Fruit fly (Drosophila melanogaster): Measurements from ENCODE around the gene CG3792.
A peak's percentile ranks its signal among the peaks of the same experiment; 100 is the strongest.

Gene CG3792

DNA sequence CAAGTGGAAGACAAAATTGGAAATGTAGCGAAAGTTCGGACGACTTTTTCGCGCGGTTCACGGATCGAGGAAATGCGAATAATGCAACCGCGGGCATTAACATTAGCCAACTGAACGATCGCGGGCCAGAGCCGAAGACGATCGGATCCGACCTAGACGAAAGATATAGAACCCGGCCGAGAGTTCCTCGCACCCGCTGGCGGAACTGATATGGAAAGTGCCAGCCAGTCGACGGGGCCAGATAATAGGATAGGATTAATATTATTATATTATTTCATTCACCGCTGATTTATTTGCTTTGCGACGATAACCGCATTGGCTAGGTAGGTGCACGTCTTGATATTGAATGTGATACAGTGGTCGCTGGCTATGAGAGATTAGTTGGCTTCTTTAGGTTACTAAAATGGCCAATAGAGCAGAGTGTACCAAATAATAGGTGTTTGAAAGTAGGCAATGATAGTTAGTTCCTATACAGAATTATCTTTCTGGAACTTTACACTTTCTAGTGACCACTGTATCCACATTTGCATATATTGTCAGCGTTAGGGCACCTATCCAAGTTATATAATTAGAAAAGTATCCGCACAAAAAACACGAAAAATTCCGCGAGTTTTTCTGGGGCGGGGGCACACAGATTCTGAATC lies 22.4 kb downstream of the CG3792 start (continued):
- TF ChIP-seq CG10669 (GFP tag; optimal IDR thresholded peaks at IDR 0.05) (peak; percentile 51), CG11902 (GFP tag; optimal IDR thresholded peaks at IDR 0.05) (peak; percentile 38), Gug (GFP tag; IDR thresholded peaks at IDR 0.05) (peak; percentile 77), CG6163 (GFP tag; IDR thresholded peaks at IDR 0.05) (peak; percentile 91), svp (GFP tag) (peak; percentile 80), CG32006 (GFP tag; optimal IDR thresholded peaks at IDR 0.05) (peak; percentile 78), Ets96B (tag; optimal IDR thresholded peaks at IDR 0.05) (peak; percentile 68), Ets21C (GFP tag; optimal IDR thresholded peaks at IDR 0.05) (peak; percentile 55), CG10631 (GFP tag; optimal IDR thresholded peaks at IDR 0.05) (peak; percentile 74), CG11762 (GFP tag; optimal IDR thresholded peaks at IDR 0.05; ENCODE audit: insufficient read depth) (peak; percentile 52), salr (GFP tag; optimal IDR thresholded peaks at IDR 0.05) (peak; percentile 54 to 64), CG8632 (GFP tag; optimal IDR thresholded peaks at IDR 0.05) (peak; percentile 63), Blimp-1 (GFP tag; optimal IDR thresholded peaks at IDR 0.05) (no peak), Eip78C (GFP tag) (peak; percentile 90), achi (GFP tag; optimal IDR thresholded peaks at IDR 0.05) (peak; percentile 78), fd85E (GFP tag; optimal IDR thresholded peaks at IDR 0.05) (no peak), eg (GFP tag; IDR thresholded peaks at IDR 0.05) (peak; percentile 91), spab (GFP tag; optimal IDR thresholded peaks at IDR 0.05) (peak; percentile 64), fd59A (GFP tag; optimal IDR thresholded peaks at IDR 0.05) (peak; percentile 57), CG3919 (GFP tag; optimal IDR thresholded peaks at IDR 0.05) (peak; percentile 77), CG34406 (GFP tag; optimal IDR thresholded peaks at IDR 0.05) (peak; percentile 47), vri (GFP tag; optimal IDR thresholded peaks at IDR 0.05) (peak; percentile 87), CG9139 (GFP tag; optimal IDR thresholded peaks at IDR 0.05) (no peak), CG15336 (GFP tag; IDR thresholded peaks at IDR 0.05) (peak; percentile 76; the same call in 1 of the 2 replicates), Sox15 (GFP tag; optimal IDR thresholded peaks at IDR 0.05) (peak; percentile 54), cyc (GFP tag; optimal IDR thresholded peaks at IDR 0.05) (peak; percentile 68), dac (GFP tag; optimal IDR thresholded peaks at IDR 0.05) (peak; percentile 46), CG3032 (tag; optimal IDR thresholded peaks at IDR 0.05) (peak; percentile 59), Eip75B (GFP tag; optimal IDR thresholded peaks at IDR 0.05) (peak; percentile 68), pdm3 (GFP tag; optimal IDR thresholded peaks at IDR 0.05) (peak; percentile 76), Sox14 (GFP tag; optimal IDR thresholded peaks at IDR 0.05) (peak; percentile 71)

DNA sequence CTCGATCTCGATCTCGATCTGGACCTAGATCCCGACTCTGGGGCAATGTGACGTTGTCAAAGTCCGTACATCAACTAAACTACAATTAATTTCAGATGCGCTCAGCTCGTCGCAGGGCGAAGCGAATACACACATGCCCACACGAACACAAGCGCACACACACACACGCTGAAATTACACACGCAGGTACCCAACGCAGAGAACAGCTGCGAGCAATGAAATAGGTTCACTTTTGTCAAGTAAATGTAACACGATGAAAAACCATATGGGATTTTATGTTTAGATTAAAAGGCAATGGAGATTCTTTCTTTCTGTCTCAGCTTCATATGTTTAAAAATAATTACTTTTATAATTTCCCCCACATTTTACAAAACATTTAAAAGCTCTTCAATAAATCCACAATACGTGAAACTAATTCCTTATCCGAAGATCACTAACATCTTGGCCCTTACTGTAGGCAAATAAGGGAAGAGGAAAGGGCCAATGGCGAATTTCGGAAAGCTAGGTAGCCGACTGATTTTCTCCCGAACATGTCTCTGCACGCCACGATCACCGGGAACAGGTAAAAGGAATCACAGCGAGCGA lies 23.3 kb downstream of the CG3792 start:
- no peak for TF ChIP-seq Hr38 (GFP tag; optimal IDR thresholded peaks at IDR 0.05)
- TF ChIP-seq lz (GFP tag; optimal IDR thresholded peaks at IDR 0.05) = peak; percentile 92
- peak; percentile 73 for TF ChIP-seq Hr4 (GFP tag; optimal IDR thresholded peaks at IDR 0.05)
- TF ChIP-seq CG8632 (GFP tag; optimal IDR thresholded peaks at IDR 0.05) = peak; percentile 79
- TF ChIP-seq salr (GFP tag; optimal IDR thresholded peaks at IDR 0.05) = peak; percentile 70 to 82
- TF ChIP-seq cyc (GFP tag; optimal IDR thresholded peaks at IDR 0.05) = peak; percentile 75
- TF ChIP-seq acj6 (GFP tag; optimal IDR thresholded peaks at IDR 0.05) = peak; percentile 84
- peak; percentile 62 for TF ChIP-seq CG6276 (GFP tag; optimal IDR thresholded peaks at IDR 0.05)
- TF ChIP-seq CG15336 (GFP tag; IDR thresholded peaks at IDR 0.05) = peak; percentile 87
- peak; percentile 70 for TF ChIP-seq CG32006 (GFP tag; optimal IDR thresholded peaks at IDR 0.05)
- TF ChIP-seq CG3032 (tag; optimal IDR thresholded peaks at IDR 0.05) = peak; percentile 88
- peak; percentile 91 for TF ChIP-seq CG6808 (GFP tag; optimal IDR thresholded peaks at IDR 0.05)
- TF ChIP-seq spab (GFP tag; optimal IDR thresholded peaks at IDR 0.05) = peak; percentile 84
- peak; percentile 85 for TF ChIP-seq Sox14 (GFP tag; optimal IDR thresholded peaks at IDR 0.05)
- peak; percentile 77 for TF ChIP-seq CG9139 (GFP tag; optimal IDR thresholded peaks at IDR 0.05)
- peak; percentile 80 for TF ChIP-seq Ets21C (GFP tag; optimal IDR thresholded peaks at IDR 0.05)
- TF ChIP-seq Sox102F (GFP tag; optimal IDR thresholded peaks at IDR 0.05) = peak; percentile 86
- TF ChIP-seq Smox (GFP tag; optimal IDR thresholded peaks at IDR 0.05) = peak; percentile 86
- TF ChIP-seq CG31627 (GFP tag; optimal IDR thresholded peaks at IDR 0.05) = peak; percentile 87
- TF ChIP-seq Hr39 (GFP tag; optimal IDR thresholded peaks at IDR 0.05) = peak; percentile 79
- TF ChIP-seq CG6163 (GFP tag; IDR thresholded peaks at IDR 0.05) = peak; percentile 85
- peak; percentile 73 for TF ChIP-seq achi (GFP tag; optimal IDR thresholded peaks at IDR 0.05)
- peak; percentile 96 for TF ChIP-seq Eip78C (GFP tag)
- peak; percentile 89 to 95 for TF ChIP-seq ss (GFP tag; optimal IDR thresholded peaks at IDR 0.05)
- TF ChIP-seq fd85E (GFP tag; optimal IDR thresholded peaks at IDR 0.05) = peak; percentile 60
- TF ChIP-seq CG8319 (GFP tag; optimal IDR thresholded peaks at IDR 0.05) = peak; percentile 53
- peak; percentile 88 for TF ChIP-seq fd59A (GFP tag; optimal IDR thresholded peaks at IDR 0.05)
- peak; percentile 69 for TF ChIP-seq eg (GFP tag; IDR thresholded peaks at IDR 0.05)
- TF ChIP-seq esn (GFP tag; optimal IDR thresholded peaks at IDR 0.05) = peak; percentile 94
- TF ChIP-seq Gug (GFP tag; IDR thresholded peaks at IDR 0.05) = peak; percentile 75
- peak; percentile 88 for TF ChIP-seq pdm3 (GFP tag; optimal IDR thresholded peaks at IDR 0.05)
- TF ChIP-seq CG11902 (GFP tag; optimal IDR thresholded peaks at IDR 0.05) = peak; percentile 67
- peak; percentile 85 for TF ChIP-seq Met (GFP tag; optimal IDR thresholded peaks at IDR 0.05)
- peak; percentile 80 for TF ChIP-seq CG34406 (GFP tag; optimal IDR thresholded peaks at IDR 0.05)
- peak; percentile 80 for TF ChIP-seq Eip75B (GFP tag; optimal IDR thresholded peaks at IDR 0.05)

Measured in whole organism, prepupa.